Worm (Caenorhabditis elegans): ENCODE measurements around the gene F14H12.7.

The F14H12.7 gene

ce11 chrX:4402854-4403253, 40.4 kb upstream of the F14H12.7 start, which contains the start of gene D1079.1:
D1079.1 (plus strand) TSS chrX:4403154.
- TF ChIP-seq ztf-11 (tag; optimal IDR thresholded peaks at IDR 0.05) (no peak), unc-55 (GFP tag; optimal IDR thresholded peaks at IDR 0.05) (peak; percentile 31)

ce11 chrX:4400296-4400695, 37.9 kb upstream of the F14H12.7 start:
- TF ChIP-seq nhr-237 (tag; optimal IDR thresholded peaks at IDR 0.05) (no peak), unc-55 (GFP tag; optimal IDR thresholded peaks at IDR 0.05) (no peak), ztf-4 (tag; optimal IDR thresholded peaks at IDR 0.05) (no peak), elt-1 (tag; optimal IDR thresholded peaks at IDR 0.05) (no peak), peb-1 (tag; optimal IDR thresholded peaks at IDR 0.05) (no peak), snpc-4 (tag; optimal IDR thresholded peaks at IDR 0.05) (no peak), ama-1 (optimal IDR thresholded peaks at IDR 0.05) (no peak), F13H6.1 (tag; optimal IDR thresholded peaks at IDR 0.05) (no peak), skn-1 (tag; optimal IDR thresholded peaks at IDR 0.05) (no peak), lin-11 (tag; optimal IDR thresholded peaks at IDR 0.05) (no peak), gmeb-1 (tag; optimal IDR thresholded peaks at IDR 0.05) (no peak), crh-2 (tag; optimal IDR thresholded peaks at IDR 0.05) (no peak), nhr-23 (tag; optimal IDR thresholded peaks at IDR 0.05) (no peak), nhr-10 (tag; optimal IDR thresholded peaks at IDR 0.05) (no peak), fos-1 (tag; optimal IDR thresholded peaks at IDR 0.05) (no peak)

ce11 chrX:4397460-4397859, 35.0 kb upstream of the F14H12.7 start:
- TF ChIP-seq Y55F3AM.14 (GFP tag; optimal IDR thresholded peaks at IDR 0.05): no peak
- TF ChIP-seq C34F6.9 (tag; optimal IDR thresholded peaks at IDR 0.05): no peak
- no peak for TF ChIP-seq blmp-1 (tag; optimal IDR thresholded peaks at IDR 0.05; ENCODE audit: insufficient read depth)
- no peak for TF ChIP-seq mbf-1 (tag; optimal IDR thresholded peaks at IDR 0.05)
- no peak for TF ChIP-seq alr-1 (tag; optimal IDR thresholded peaks at IDR 0.05)
- TF ChIP-seq elt-3 (tag; optimal IDR thresholded peaks at IDR 0.05): no peak
- TF ChIP-seq nhr-6 (tag; optimal IDR thresholded peaks at IDR 0.05): no peak
- no peak for TF ChIP-seq sem-4 (tag; optimal IDR thresholded peaks at IDR 0.05)
- TF ChIP-seq nhr-25 (tag; optimal IDR thresholded peaks at IDR 0.05): no peak
- TF ChIP-seq ceh-16 (tag; optimal IDR thresholded peaks at IDR 0.05): no peak
- TF ChIP-seq unc-39 (tag; optimal IDR thresholded peaks at IDR 0.05): no peak
- TF ChIP-seq skn-1 (tag; optimal IDR thresholded peaks at IDR 0.05): no peak
- no peak for TF ChIP-seq nhr-10 (tag; optimal IDR thresholded peaks at IDR 0.05)
- TF ChIP-seq dmd-4 (tag; optimal IDR thresholded peaks at IDR 0.05): no peak
- no peak for TF ChIP-seq snpc-4 (tag; optimal IDR thresholded peaks at IDR 0.05)
- no peak for TF ChIP-seq lsy-2 (tag; optimal IDR thresholded peaks at IDR 0.05)
- TF ChIP-seq nhr-237 (tag; optimal IDR thresholded peaks at IDR 0.05): no peak

- TF ChIP-seq unc-55 (GFP tag; optimal IDR thresholded peaks at IDR 0.05): peak; percentile 77
- peak; percentile 46 for TF ChIP-seq C34F6.9 (tag; optimal IDR thresholded peaks at IDR 0.05)
- peak; percentile 22 for TF ChIP-seq sem-4 (tag; optimal IDR thresholded peaks at IDR 0.05)
- TF ChIP-seq nhr-21 (tag; optimal IDR thresholded peaks at IDR 0.05): peak; percentile 85
- TF ChIP-seq mbf-1 (tag; optimal IDR thresholded peaks at IDR 0.05): peak; percentile 35
- TF ChIP-seq ceh-82 (tag; optimal IDR thresholded peaks at IDR 0.05): peak; percentile 63
- TF ChIP-seq Y55F3AM.14 (GFP tag; optimal IDR thresholded peaks at IDR 0.05): no peak
- TF ChIP-seq gmeb-1 (tag; optimal IDR thresholded peaks at IDR 0.05): peak; percentile 82
- peak; percentile 64 for TF ChIP-seq fos-1 (tag; optimal IDR thresholded peaks at IDR 0.05)
- TF ChIP-seq lin-39 (tag; optimal IDR thresholded peaks at IDR 0.05): no peak
- TF ChIP-seq nhr-129 (tag; optimal IDR thresholded peaks at IDR 0.05): peak; percentile 82
- peak; percentile 70 for TF ChIP-seq mab-5 (tag; optimal IDR thresholded peaks at IDR 0.05)
- TF ChIP-seq F13H6.1 (tag; optimal IDR thresholded peaks at IDR 0.05): peak; percentile 79
- TF ChIP-seq nhr-6 (tag; optimal IDR thresholded peaks at IDR 0.05): peak; percentile 49
- peak; percentile 47 for TF ChIP-seq sma-9 (GFP tag; optimal IDR thresholded peaks at IDR 0.05)
- TF ChIP-seq sma-9 (tag; optimal IDR thresholded peaks at IDR 0.05): no peak
- TF ChIP-seq egl-27 (tag; optimal IDR thresholded peaks at IDR 0.05): peak; percentile 63
- peak; percentile 59 to 77 for TF ChIP-seq lsy-2 (tag; optimal IDR thresholded peaks at IDR 0.05)
- TF ChIP-seq lin-13 (GFP tag; optimal IDR thresholded peaks at IDR 0.05): peak; percentile 60
- no peak for TF ChIP-seq elt-3 (tag; optimal IDR thresholded peaks at IDR 0.05)
- TF ChIP-seq nhr-25 (tag; optimal IDR thresholded peaks at IDR 0.05): peak; percentile 78
- TF ChIP-seq snpc-4 (tag; optimal IDR thresholded peaks at IDR 0.05): peak; percentile 41
- peak; percentile 89 for TF ChIP-seq crh-2 (tag; optimal IDR thresholded peaks at IDR 0.05)
- TF ChIP-seq unc-39 (tag; optimal IDR thresholded peaks at IDR 0.05): no peak
- peak; percentile 82 for TF ChIP-seq sma-3 (GFP tag; optimal IDR thresholded peaks at IDR 0.05)
- TF ChIP-seq dmd-4 (tag; optimal IDR thresholded peaks at IDR 0.05): no peak
Observed at ce11 chrX:4395073-4395850, 32.8 kb upstream of the F14H12.7 start.

Data from whole organism, L2 larva.